Worm (Caenorhabditis elegans) whole organism, late embryonic: ENCODE measurements around the gene tag-180.

Experiments used
- C08G9.2 ChIP-seq: sonication (generic microtip); optimal IDR thresholded peaks from 2 replicates; lab custom pipeline; 2016; ENCODE audit warnings: mild to moderate bottlenecking, missing genetic modification characterization, moderate library complexity, missing compliant biosample characterization
- ama-1 ChIP-seq: fragments of 150-350 bp; optimal IDR thresholded peaks from 2 replicates; lab custom pipeline; 2014
- ceh-2 ChIP-seq: sonication (generic microtip); optimal IDR thresholded peaks from 2 replicates; lab custom pipeline; 2016; ENCODE audit warnings: missing genotype, missing genetic modification characterization, missing compliant biosample characterization
- hlh-8 ChIP-seq: sonication (generic microtip); optimal IDR thresholded peaks from 2 replicates; lab custom pipeline; 2016; ENCODE audit warnings: missing genotype, missing genetic modification characterization, missing compliant biosample characterization
- lin-11 ChIP-seq: fragments of 200-800 bp; sonication (Bioruptor generic); optimal IDR thresholded peaks from 2 replicates; lab custom pipeline; 2018; ENCODE audit warnings: mild to moderate bottlenecking, missing genetic modification characterization, missing compliant biosample characterization
- nhr-11 ChIP-seq: fragments of 150-350 bp; optimal IDR thresholded peaks from 2 replicates; lab custom pipeline; 2014; ENCODE audit warnings: missing biosample characterization, missing genetic modification characterization
- sox-2 ChIP-seq: fragments of 200-800 bp; sonication (Bioruptor generic); IDR thresholded peaks from 2 replicates; pipeline ENCODE4 v1.3.6; 2022; ENCODE audit warnings: missing genetic modification reagents, missing genetic modification characterization, missing compliant biosample characterization
- tbx-2 ChIP-seq: sonication (generic microtip); optimal IDR thresholded peaks from 2 replicates; lab custom pipeline; 2016; ENCODE audit warnings: missing genetic modification characterization, missing compliant biosample characterization

- TF ChIP-seq nhr-11 (no peak), C08G9.2 (tag; lab: Kevin White, UChicago) (no peak), hlh-8 (tag; lab: Kevin White, UChicago) (no peak), ama-1 (lab: Kevin White, UChicago) (no peak), lin-11 (no peak), sox-2 (no peak), ceh-2 (no peak), tbx-2 (tag; lab: Kevin White, UChicago) (no peak)
Measured at ce11 chrII:11275484-11275883, 53.7 kb downstream of the tag-180 start.
